Fruit fly (Drosophila melanogaster): Measurements from ENCODE around the gene CG4553.
A peak's percentile ranks its signal among the peaks of the same experiment; 100 is the strongest.

The CG4553 gene

dm6 chr3R:25453150-25453680 is 23.5 kb downstream of the CG4553 start (continued):
- no peak for TF ChIP-seq tx (GFP tag; optimal IDR thresholded peaks at IDR 0.05)
- no peak for TF ChIP-seq tna (GFP tag; IDR thresholded peaks at IDR 0.05; ENCODE audit: partially characterized antibody)
- TF ChIP-seq Hr51 (GFP tag; optimal IDR thresholded peaks at IDR 0.05), result peak in 1 of 2 experiments; percentile 51
- peak in 1 of 2 experiments; percentile 71 for TF ChIP-seq Eip74EF (GFP tag; optimal IDR thresholded peaks at IDR 0.05)
- peak; percentile 25 for TF ChIP-seq YL-1 (GFP tag; optimal IDR thresholded peaks at IDR 0.05)
- TF ChIP-seq CG15073 (GFP tag; optimal IDR thresholded peaks at IDR 0.05), result no peak
- no peak for TF ChIP-seq kay (GFP tag; optimal IDR thresholded peaks at IDR 0.05)
- TF ChIP-seq CG31441 (GFP tag; IDR thresholded peaks at IDR 0.05), result peak; percentile 7; the same call in 1 of the 2 replicates
- peak; percentile 78 for TF ChIP-seq BtbVII (GFP tag; optimal IDR thresholded peaks at IDR 0.05)
- TF ChIP-seq TFAM (GFP tag; optimal IDR thresholded peaks at IDR 0.05), result peak; percentile 33
- peak; percentile 73 for TF ChIP-seq CG10209 (GFP tag; optimal IDR thresholded peaks at IDR 0.05)
- TF ChIP-seq chinmo (GFP tag; IDR thresholded peaks at IDR 0.05; ENCODE audit: partially characterized antibody), result 0 out of 4 replicates have a peak, but pooled peaks have one; percentile 62
- TF ChIP-seq CG7786 (GFP tag; optimal IDR thresholded peaks at IDR 0.05), result no peak
- peak; percentile 53 for TF ChIP-seq CG6254 (GFP tag; optimal IDR thresholded peaks at IDR 0.05)
- TF ChIP-seq ranshi (GFP tag; IDR thresholded peaks at IDR 0.05), result no peak
- TF ChIP-seq tll (GFP tag; optimal IDR thresholded peaks at IDR 0.05), result peak in 1 of 2 experiments; percentile 52
- TF ChIP-seq CG4820 (GFP tag; optimal IDR thresholded peaks at IDR 0.05), result no peak
- TF ChIP-seq CG10366 (GFP tag; IDR thresholded peaks at IDR 0.05), result no peak
- TF ChIP-seq CG8290 (GFP tag; optimal IDR thresholded peaks at IDR 0.05), result no peak
- peak; percentile 36 to 54 for TF ChIP-seq CG8290 (tag; optimal IDR thresholded peaks at IDR 0.05)
- peak; percentile 74 for TF ChIP-seq CG9727 (GFP tag; optimal IDR thresholded peaks at IDR 0.05)
- TF ChIP-seq CG14965 (GFP tag; optimal IDR thresholded peaks at IDR 0.05; ENCODE audit: borderline replicate concordance), result peak; percentile 23
- no peak for TF ChIP-seq Dip3 (GFP tag; optimal IDR thresholded peaks at IDR 0.05)
- peak; percentile 59; the same call in 2 of the 3 replicates for TF ChIP-seq zfh1 (GFP tag; IDR thresholded peaks at IDR 0.05)
- TF ChIP-seq CG17186 (GFP tag; optimal IDR thresholded peaks at IDR 0.05), result no peak
- no peak for TF ChIP-seq CG10654 (GFP tag; optimal IDR thresholded peaks at IDR 0.05)
- peak; percentile 62 for TF ChIP-seq CG12299 (tag; optimal IDR thresholded peaks at IDR 0.05)
- TF ChIP-seq CG7928 (GFP tag; optimal IDR thresholded peaks at IDR 0.05), result no peak
- peak; percentile 24 for TF ChIP-seq CG3838 (GFP tag; optimal IDR thresholded peaks at IDR 0.05)
- peak; percentile 47 for TF ChIP-seq Nf-YB (GFP tag; optimal IDR thresholded peaks at IDR 0.05)
- no peak for TF ChIP-seq CG4707 (GFP tag; optimal IDR thresholded peaks at IDR 0.05)
- peak; percentile 43 for TF ChIP-seq Hand (GFP tag; optimal IDR thresholded peaks at IDR 0.05)
- peak; percentile 70 for TF ChIP-seq CG7745 (tag; optimal IDR thresholded peaks at IDR 0.05)
- peak; percentile 65 for TF ChIP-seq gcm (GFP tag; optimal IDR thresholded peaks at IDR 0.05)
- TF ChIP-seq NC2β (GFP tag; optimal IDR thresholded peaks at IDR 0.05), result peak; percentile 27
- TF ChIP-seq CG12391 (tag; optimal IDR thresholded peaks at IDR 0.05), result peak; percentile 66
- peak; percentile 21 for TF ChIP-seq bab2 (GFP tag; optimal IDR thresholded peaks at IDR 0.05)
- TF ChIP-seq mirr (GFP tag; optimal IDR thresholded peaks at IDR 0.05), result peak; percentile 77
- TF ChIP-seq fd64A (GFP tag; optimal IDR thresholded peaks at IDR 0.05), result peak; percentile 32
- peak; percentile 38; the same call in 1 of the 2 replicates for TF ChIP-seq E2f2 (GFP tag; IDR thresholded peaks at IDR 0.05)
- TF ChIP-seq CG4328 (GFP tag; optimal IDR thresholded peaks at IDR 0.05), result peak; percentile 1
- peak; percentile 24 for TF ChIP-seq CG10267 (tag; optimal IDR thresholded peaks at IDR 0.05)
- TF ChIP-seq bcd (GFP tag; optimal IDR thresholded peaks at IDR 0.05), result peak; percentile 16
- peak; percentile 84 for TF ChIP-seq odd (GFP tag; optimal IDR thresholded peaks at IDR 0.05)
- peak; percentile 16 for TF ChIP-seq Ets65A (GFP tag)
- 0 out of 2 replicates have a peak, but pooled peaks have one; percentile 5 for TF ChIP-seq CG14441 (GFP tag; IDR thresholded peaks at IDR 0.05)
- TF ChIP-seq CG1603 (tag; optimal IDR thresholded peaks at IDR 0.05), result peak; percentile 50
- no peak for TF ChIP-seq Trl (optimal IDR thresholded peaks at IDR 0.05)
- TF ChIP-seq Trl (GFP tag; optimal IDR thresholded peaks at IDR 0.05), result peak; percentile 19

Data from whole organism, embryonic.